Worm (Caenorhabditis elegans) whole organism, L4 larva: ENCODE measurements around the gene rpa-1.
A peak's percentile ranks its signal among the peaks of the same experiment; 100 is the strongest.

Experiments used
- D1046.2 ChIP-seq: fragments of 200-800 bp; sonication (Bioruptor generic); IDR thresholded peaks from 2 replicates; pipeline ENCODE4 v1.3.6; 2022; ENCODE audit warnings: missing genetic modification characterization, missing compliant biosample characterization
- F10B5.3 ChIP-seq: sonication (generic microtip); optimal IDR thresholded peaks from 2 replicates; lab custom pipeline; 2016; ENCODE audit warnings: mild to moderate bottlenecking, missing genetic modification characterization, missing compliant biosample characterization
- F37D6.2 ChIP-seq: sonication (generic microtip); optimal IDR thresholded peaks from 2 replicates; lab custom pipeline; 2016; ENCODE audit warnings: mild to moderate bottlenecking, missing genetic modification characterization, missing compliant biosample characterization
- F44E2.7 ChIP-seq: fragments of 200-800 bp; sonication (Bioruptor generic); IDR thresholded peaks from 2 replicates; pipeline ENCODE4 v2.1.2; 2022; ENCODE audit warnings: missing genetic modification characterization, missing compliant biosample characterization
- T26A8.4 ChIP-seq: fragments of 200-800 bp; sonication (Bioruptor generic); IDR thresholded peaks from 2 replicates; pipeline ENCODE4 v1.3.6; 2022; ENCODE audit warnings: missing genetic modification characterization, missing compliant biosample characterization
- Y105C5A.15 ChIP-seq: fragments of 200-800 bp; sonication (Bioruptor generic); IDR thresholded peaks from 2 replicates; pipeline ENCODE4 v1.3.6; 2022; ENCODE audit warnings: missing genetic modification characterization, missing compliant biosample characterization
- Y5F2A.4 ChIP-seq: fragments of 200-800 bp; sonication (Bioruptor generic); optimal IDR thresholded peaks from 2 replicates; lab custom pipeline; 2018; ENCODE audit warnings: mild to moderate bottlenecking, missing genetic modification characterization, missing compliant biosample characterization
- Y75B8A.6 ChIP-seq: fragments of 200-800 bp; sonication (Bioruptor generic); IDR thresholded peaks from 2 replicates; pipeline ENCODE4 v1.3.6; 2022; ENCODE audit warnings: missing genetic modification reagents, missing genetic modification characterization, missing compliant biosample characterization
- aha-1 ChIP-seq: fragments of 150-350 bp; peaks from one replicate; lab custom pipeline; 2014; ENCODE audit warnings: missing biosample characterization, missing genetic modification characterization
- aly-2 ChIP-seq: sonication (generic microtip); optimal IDR thresholded peaks from 2 replicates; lab custom pipeline; 2018; ENCODE audit warnings: missing biosample characterization, missing genetic modification characterization
- ceh-28 ChIP-seq: fragments of 150-350 bp; optimal IDR thresholded peaks from 2 replicates; lab custom pipeline; 2014; ENCODE audit warnings: missing biosample characterization, missing genetic modification reagents, missing genetic modification characterization
- ceh-32 ChIP-seq: sonication (generic microtip); optimal IDR thresholded peaks from 2 replicates; lab custom pipeline; 2016; ENCODE audit warnings: mild to moderate bottlenecking, missing genetic modification characterization, missing compliant biosample characterization; ENCODE audit not compliant: poor library complexity
- ces-1 ChIP-seq: fragments of 150-350 bp; sonication (generic microtip); optimal IDR thresholded peaks from 4 replicates; lab custom pipeline; 2014; ENCODE audit warnings: missing biosample characterization, missing genetic modification reagents, missing genetic modification characterization
- ctbp-1 ChIP-seq: fragments of 200-800 bp; sonication (Bioruptor generic); IDR thresholded peaks from 2 replicates; pipeline ENCODE4 v1.3.6; 2022; ENCODE audit warnings: missing genetic modification reagents, missing genetic modification characterization, missing compliant biosample characterization
- daf-12 ChIP-seq: fragments of 150-350 bp; optimal IDR thresholded peaks from 2 replicates; lab custom pipeline; 2014; ENCODE audit warnings: missing biosample characterization, missing genetic modification reagents, missing genetic modification characterization
- daf-8 ChIP-seq: fragments of 200-800 bp; sonication (Bioruptor generic); IDR thresholded peaks from 2 replicates; pipeline ENCODE4 v1.3.6; 2022; ENCODE audit warnings: missing genetic modification characterization, missing compliant biosample characterization
- dpl-1 ChIP-seq: fragments of 150-350 bp; optimal IDR thresholded peaks from 2 replicates; lab custom pipeline; 2014; ENCODE audit warnings: missing biosample characterization, missing genetic modification reagents, missing genetic modification characterization
- egl-43 ChIP-seq: fragments of 200-800 bp; sonication (Bioruptor generic); IDR thresholded peaks from 2 replicates; pipeline ENCODE4 v1.3.6; 2022; ENCODE audit warnings: missing genetic modification reagents, missing genetic modification characterization, missing compliant biosample characterization
- fos-1 ChIP-seq: fragments of 150-350 bp; optimal IDR thresholded peaks from 2 replicates; lab custom pipeline; 2014; ENCODE audit warnings: missing biosample characterization, missing genetic modification characterization
- gei-8 ChIP-seq: fragments of 200-800 bp; sonication (Bioruptor generic); optimal IDR thresholded peaks from 2 replicates; lab custom pipeline; 2018; ENCODE audit warnings: mild to moderate bottlenecking, missing genetic modification characterization, missing compliant biosample characterization
- hlh-11 ChIP-seq: fragments of 200-800 bp; sonication (Bioruptor generic); optimal IDR thresholded peaks from 2 replicates; lab custom pipeline; 2018; ENCODE audit warnings: mild to moderate bottlenecking, missing genetic modification characterization, missing compliant biosample characterization
- lim-7 ChIP-seq: fragments of 200-800 bp; sonication (Bioruptor generic); IDR thresholded peaks from 2 replicates; pipeline ENCODE4 v1.3.6; 2022; ENCODE audit warnings: missing genetic modification characterization, missing compliant biosample characterization
- lin-1 ChIP-seq: fragments of 200-800 bp; sonication (Bioruptor generic); IDR thresholded peaks from 2 replicates; pipeline ENCODE4 v1.3.6; 2022; ENCODE audit warnings: missing genetic modification reagents, missing genetic modification characterization, missing compliant biosample characterization
- lin-13 ChIP-seq: fragments of 150-350 bp; optimal IDR thresholded peaks from 2 replicates; lab custom pipeline; 2014; ENCODE audit warnings: missing biosample characterization, missing genetic modification reagents, missing genetic modification characterization
- lin-38 ChIP-seq: fragments of 200-800 bp; sonication (Bioruptor generic); IDR thresholded peaks from 2 replicates; pipeline ENCODE4 v1.3.6; 2022; ENCODE audit warnings: missing genetic modification reagents, missing genetic modification characterization, missing compliant biosample characterization
- lir-3 ChIP-seq: sonication (generic microtip); optimal IDR thresholded peaks from 2 replicates; lab custom pipeline; 2016; ENCODE audit warnings: mild to moderate bottlenecking, missing genetic modification characterization, missing compliant biosample characterization
- lsy-2 ChIP-seq, 2 experiments: fragments of 150-350 bp in 1 of 2; sonication (generic microtip) in 1 of 2; optimal IDR thresholded peaks; 2 replicates each; lab custom pipeline; 2014 to 2017; ENCODE audit warnings: missing biosample characterization in 2 of 2, missing genetic modification characterization in 2 of 2
- mdl-1 ChIP-seq, 2 experiments: fragments of 150-350 bp in 1 of 2; sonication (generic microtip) in 1 of 2; optimal IDR thresholded peaks; 2 replicates each; lab custom pipeline; 2014 to 2017; ENCODE audit warnings: missing biosample characterization in 2 of 2, missing genetic modification characterization in 2 of 2
- mep-1 ChIP-seq: fragments of 150-350 bp; sonication (generic microtip); optimal IDR thresholded peaks from 3 replicates; lab custom pipeline; 2014; ENCODE audit warnings: missing biosample characterization, missing genetic modification characterization
- nhr-10 ChIP-seq: fragments of 150-350 bp; optimal IDR thresholded peaks from 2 replicates; lab custom pipeline; 2014; ENCODE audit warnings: missing biosample characterization, missing genetic modification characterization
- nhr-11 ChIP-seq: fragments of 150-350 bp; optimal IDR thresholded peaks from 2 replicates; lab custom pipeline; 2014; ENCODE audit warnings: missing biosample characterization, missing genetic modification characterization
- nhr-25 ChIP-seq: sonication (generic microtip); optimal IDR thresholded peaks from 2 replicates; lab custom pipeline; 2017; ENCODE audit warnings: missing genetic modification characterization, mild to moderate bottlenecking, missing compliant biosample characterization, antibody characterized with exemption, moderate library complexity, borderline replicate concordance; ENCODE audit not compliant: insufficient read depth
- nhr-28 ChIP-seq: fragments of 150-350 bp; optimal IDR thresholded peaks from 2 replicates; lab custom pipeline; 2014; ENCODE audit warnings: missing biosample characterization, missing genetic modification characterization
- nhr-77 ChIP-seq: fragments of 150-350 bp; optimal IDR thresholded peaks from 2 replicates; lab custom pipeline; 2014; ENCODE audit warnings: missing biosample characterization, missing genetic modification characterization
- set-16 ChIP-seq: fragments of 200-800 bp; sonication (Bioruptor generic); IDR thresholded peaks from 2 replicates; pipeline ENCODE4 v1.3.6; 2022; ENCODE audit warnings: missing genetic modification reagents, missing genetic modification characterization, missing compliant biosample characterization
- spr-3 ChIP-seq: fragments of 200-800 bp; sonication (Bioruptor generic); optimal IDR thresholded peaks from 2 replicates; lab custom pipeline; 2018; ENCODE audit warnings: mild to moderate bottlenecking, missing genetic modification characterization, missing compliant biosample characterization
- unc-130 ChIP-seq: sonication (generic microtip); optimal IDR thresholded peaks from 2 replicates; lab custom pipeline; 2016; ENCODE audit warnings: missing genetic modification reagents, missing genetic modification characterization, missing compliant biosample characterization
- unc-62 ChIP-seq, 3 experiments: fragments of 150-350 bp in 1 of 3; sonication (generic microtip); optimal IDR thresholded peaks in 2 of 3; peaks in 1 of 3; 1 replicate in 1 of 3; 2 replicates in 2 of 3; lab custom pipeline; 2014 to 2017; ENCODE audit warnings: missing biosample characterization in 3 of 3, missing genetic modification characterization in 3 of 3, missing genetic modification reagents in 3 of 3, missing genotype in 1 of 3
- vab-7 ChIP-seq: fragments of 200-800 bp; sonication (Bioruptor generic); IDR thresholded peaks from 2 replicates; pipeline ENCODE4 v1.3.6; 2022; ENCODE audit warnings: missing genetic modification reagents, missing genetic modification characterization, missing compliant biosample characterization
- zag-1 ChIP-seq: fragments of 150-350 bp; optimal IDR thresholded peaks from 2 replicates; lab custom pipeline; 2014; ENCODE audit warnings: missing biosample characterization, missing genetic modification characterization

rpa-1 gene

DNA sequence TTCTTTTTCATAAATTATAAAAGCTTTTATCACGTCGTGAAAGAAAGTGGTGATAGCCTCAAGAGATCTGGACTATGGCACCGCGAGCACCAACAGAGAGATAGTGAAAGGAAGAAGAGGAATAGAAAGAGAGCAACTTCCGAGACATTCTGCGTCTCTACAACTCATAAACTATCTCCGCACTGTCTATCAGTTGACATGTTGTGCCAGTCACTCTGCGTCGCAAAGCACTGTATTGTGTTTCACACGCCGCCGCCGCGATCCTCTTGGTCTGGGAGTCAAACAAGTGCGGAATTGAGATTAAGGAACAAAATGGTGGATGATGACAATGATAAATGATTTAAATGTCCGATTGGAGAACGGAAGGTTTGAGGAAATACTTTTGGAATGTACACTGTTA, 40.9 kb upstream of the rpa-1 start (continued):
- TF ChIP-seq lin-13 (GFP tag; lab: Kevin White, UChicago) (no peak), Y105C5A.15 (no peak), F37D6.2 (tag; lab: Kevin White, UChicago) (no peak), mep-1 (tag; lab: Kevin White, UChicago) (no peak), dpl-1 (no peak), D1046.2 (GFP tag; lab: Robert Waterston, UW) (no peak), Y75B8A.6 (GFP tag; lab: Robert Waterston, UW) (no peak), daf-12 (tag; lab: Kevin White, UChicago) (no peak), lsy-2 (tag; optimal IDR thresholded peaks at IDR 0.05; lab: Kevin White, UChicago) (no peak), zag-1 (tag; lab: Kevin White, UChicago) (no peak), ceh-28 (tag; lab: Kevin White, UChicago) (no peak), lin-1 (GFP tag; lab: Robert Waterston, UW) (0 out of 2 replicates have a peak, but pooled peaks have one; percentile 40), fos-1 (tag; lab: Kevin White, UChicago) (no peak), nhr-28 (tag; lab: Kevin White, UChicago) (peak; percentile 33), nhr-77 (tag; lab: Kevin White, UChicago) (no peak), nhr-11 (no peak), spr-3 (GFP tag; lab: Kevin White, UChicago) (no peak), lin-38 (GFP tag; lab: Robert Waterston, UW) (no peak), F10B5.3 (tag; lab: Kevin White, UChicago) (no peak)

DNA sequence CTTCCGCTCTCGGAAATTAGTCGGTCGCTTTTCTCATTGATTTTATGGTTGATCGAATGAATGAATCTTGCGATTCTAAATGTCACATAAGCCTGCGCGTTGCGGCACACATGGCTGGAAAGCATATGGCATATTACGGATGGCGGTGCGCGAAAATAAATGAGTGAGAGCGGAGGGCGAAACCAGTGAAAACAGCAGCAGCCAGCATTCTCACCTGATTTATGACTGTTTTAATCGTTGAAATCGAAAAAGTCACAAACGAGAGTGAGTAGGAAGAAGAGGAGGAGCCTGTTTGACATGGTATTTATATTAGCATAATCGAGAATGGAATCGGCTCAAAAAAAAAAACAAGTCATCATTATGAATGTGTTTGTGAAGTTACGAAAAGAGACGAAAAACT, 40.1 kb upstream of the rpa-1 start:
- TF ChIP-seq lin-1 (GFP tag; lab: Robert Waterston, UW) (no peak), daf-8 (GFP tag; lab: Robert Waterston, UW) (no peak), T26A8.4 (no peak)

DNA sequence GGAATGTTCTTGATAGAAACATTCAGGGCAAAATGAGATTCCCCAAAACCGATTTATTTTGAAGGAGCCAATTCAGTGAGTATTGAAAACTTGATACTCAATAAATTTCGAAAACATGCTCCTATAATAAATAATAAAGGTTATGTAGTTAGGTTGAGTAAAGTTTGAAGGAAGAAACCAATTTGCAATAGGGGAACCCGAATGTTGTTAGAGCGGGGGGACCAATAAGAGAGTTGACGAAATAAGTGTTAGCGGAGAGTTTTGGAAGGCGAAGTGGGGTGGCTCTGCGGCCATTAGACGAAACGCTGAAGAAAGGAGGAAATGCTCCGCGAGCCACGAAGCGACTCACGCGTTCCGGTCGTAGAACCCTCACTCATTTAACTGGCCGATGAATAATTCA, 39.4 kb upstream of the rpa-1 start:
- no peak for TF ChIP-seq ctbp-1 (GFP tag; lab: Robert Waterston, UW)
- 0 out of 2 replicates have a peak, but pooled peaks have one; percentile 31 for TF ChIP-seq egl-43 (GFP tag; lab: Robert Waterston, UW)
- TF ChIP-seq fos-1 (tag; lab: Kevin White, UChicago): no peak
- TF ChIP-seq daf-8 (GFP tag; lab: Robert Waterston, UW): no peak
- TF ChIP-seq lim-7 (GFP tag; lab: Robert Waterston, UW): no peak
- TF ChIP-seq set-16 (GFP tag; lab: Robert Waterston, UW): no peak
- no peak for TF ChIP-seq ceh-32 (tag; lab: Kevin White, UChicago)
- TF ChIP-seq lir-3 (tag; lab: Kevin White, UChicago): no peak
- no peak for TF ChIP-seq Y5F2A.4
- peak; percentile 25 for TF ChIP-seq ces-1 (GFP tag; lab: Kevin White, UChicago)
- TF ChIP-seq hlh-11: no peak
- TF ChIP-seq unc-130 (GFP tag; lab: Kevin White, UChicago): no peak
- TF ChIP-seq aly-2: no peak
- no peak for TF ChIP-seq aha-1 (tag; lab: Kevin White, UChicago)
- TF ChIP-seq ceh-28 (tag; lab: Kevin White, UChicago): no peak
- TF ChIP-seq mdl-1 (tag; optimal IDR thresholded peaks at IDR 0.05; lab: Kevin White, UChicago): no peak
- no peak for TF ChIP-seq gei-8 (GFP tag; lab: Kevin White, UChicago)
- TF ChIP-seq Y105C5A.15: no peak
- TF ChIP-seq nhr-10 (tag; lab: Kevin White, UChicago): no peak
- TF ChIP-seq unc-62 (GFP tag; optimal IDR thresholded peaks at IDR 0.05 in 1 of 2; lab: Kevin White, UChicago): peak in 1 of 2 experiments; percentile 49
- no peak for TF ChIP-seq unc-62 (tag; optimal IDR thresholded peaks at IDR 0.05; lab: Kevin White, UChicago)
- no peak for TF ChIP-seq F44E2.7
- TF ChIP-seq vab-7 (GFP tag; lab: Robert Waterston, UW): 0 out of 2 replicates have a peak, but pooled peaks have one; percentile 30
- no peak for TF ChIP-seq nhr-25 (tag; lab: Kevin White, UChicago)
- no peak for TF ChIP-seq lsy-2 (tag; optimal IDR thresholded peaks at IDR 0.05; lab: Kevin White, UChicago)
